Fruit fly (Drosophila melanogaster) whole organism, prepupa: ENCODE results near the gene CG14546.

Experiments used
- CG10631 ChIP-seq: fragments of 200-800 bp; sonication (Bioruptor generic); optimal IDR thresholded peaks from 2 replicates; lab custom pipeline; 2016; ENCODE audit warnings: missing biosample characterization, missing genetic modification characterization
- CG10669 ChIP-seq: fragments of 200-800 bp; sonication (Bioruptor generic); optimal IDR thresholded peaks from 3 replicates; lab custom pipeline; 2018; ENCODE audit warnings: missing biosample characterization, mild to moderate bottlenecking, missing genetic modification characterization, moderate library complexity
- CG11902 ChIP-seq: fragments of 200-800 bp; sonication (Bioruptor generic); optimal IDR thresholded peaks from 3 replicates; lab custom pipeline; 2016; ENCODE audit warnings: missing biosample characterization, missing genetic modification characterization
- CG34406 ChIP-seq: fragments of 200-800 bp; sonication (Bioruptor generic); optimal IDR thresholded peaks from 3 replicates; lab custom pipeline; 2016; ENCODE audit warnings: missing biosample characterization, missing genetic modification characterization
- CG6276 ChIP-seq: fragments of 200-800 bp; sonication (Bioruptor generic); optimal IDR thresholded peaks from 2 replicates; lab custom pipeline; 2017; ENCODE audit warnings: missing biosample characterization, mild to moderate bottlenecking, missing genetic modification characterization
- CG6792 ChIP-seq: fragments of 200-800 bp; sonication (Bioruptor generic); optimal IDR thresholded peaks from 3 replicates; lab custom pipeline; 2016; ENCODE audit warnings: missing biosample characterization, missing genetic modification characterization
- CG6854 ChIP-seq: fragments of 200-800 bp; sonication (Bioruptor generic); optimal IDR thresholded peaks from 2 replicates; lab custom pipeline; 2017; ENCODE audit warnings: missing biosample characterization, mild to moderate bottlenecking, missing genetic modification characterization
- CG8119 ChIP-seq: fragments of 200-800 bp; sonication (Bioruptor generic); IDR thresholded peaks from 3 replicates; pipeline ENCODE4 v1.3.6; 2022; ENCODE audit warnings: missing biosample characterization, missing genetic modification characterization
- CG8632 ChIP-seq: fragments of 200-800 bp; sonication (Bioruptor generic); optimal IDR thresholded peaks from 3 replicates; lab custom pipeline; 2016; ENCODE audit warnings: missing biosample characterization, missing genetic modification characterization
- Eip78C ChIP-seq: fragments of 200-800 bp; sonication (Bioruptor generic); peaks from one replicate; lab custom pipeline; 2016; ENCODE audit warnings: missing biosample characterization, missing genetic modification characterization
- Eip93F ChIP-seq: fragments of 200-800 bp; sonication (Bioruptor generic); optimal IDR thresholded peaks from 2 replicates; lab custom pipeline; 2016; ENCODE audit warnings: missing biosample characterization, mild to moderate bottlenecking, missing genetic modification characterization
- Ets21C ChIP-seq: fragments of 200-800 bp; sonication (Bioruptor generic); optimal IDR thresholded peaks from 3 replicates; lab custom pipeline; 2016; ENCODE audit warnings: missing biosample characterization, missing genetic modification characterization
- Hr38 ChIP-seq: sonication (Bioruptor generic); optimal IDR thresholded peaks from 2 replicates; lab custom pipeline; 2016; ENCODE audit warnings: missing biosample characterization, missing genetic modification characterization
- Hr4 ChIP-seq: fragments of 200-800 bp; sonication (Bioruptor generic); optimal IDR thresholded peaks from 3 replicates; lab custom pipeline; 2016; ENCODE audit warnings: missing biosample characterization, missing genetic modification characterization
- Sox14 ChIP-seq: fragments of 200-800 bp; sonication (Bioruptor generic); optimal IDR thresholded peaks from 3 replicates; lab custom pipeline; 2016; ENCODE audit warnings: missing biosample characterization, missing genetic modification characterization
- achi ChIP-seq: fragments of 200-800 bp; sonication (Bioruptor generic); optimal IDR thresholded peaks from 3 replicates; lab custom pipeline; 2016; ENCODE audit warnings: missing biosample characterization, missing genetic modification characterization
- cyc ChIP-seq: fragments of 200-800 bp; sonication (Bioruptor generic); optimal IDR thresholded peaks from 3 replicates; lab custom pipeline; 2016; ENCODE audit warnings: missing biosample characterization, missing genetic modification characterization
- dsx ChIP-seq: fragments of 200-800 bp; optimal IDR thresholded peaks from 3 replicates; lab custom pipeline; 2019; ENCODE audit warnings: missing biosample characterization, mild to moderate bottlenecking, missing genetic modification characterization, moderate library complexity; ENCODE audit not compliant: poor library complexity, severe bottlenecking
- esn ChIP-seq: fragments of 200-800 bp; sonication (Bioruptor generic); optimal IDR thresholded peaks from 2 replicates; lab custom pipeline; 2016; ENCODE audit warnings: missing biosample characterization, mild to moderate bottlenecking, missing genetic modification characterization, moderate library complexity
- net ChIP-seq: fragments of 200-800 bp; sonication (Bioruptor generic); optimal IDR thresholded peaks from 3 replicates; lab custom pipeline; 2016; ENCODE audit warnings: missing biosample characterization, missing genetic modification characterization
- pdm3 ChIP-seq: fragments of 200-800 bp; sonication (Bioruptor generic); optimal IDR thresholded peaks from 3 replicates; lab custom pipeline; 2016; ENCODE audit warnings: missing biosample characterization, missing genetic modification characterization
- salr ChIP-seq, 2 experiments: fragments of 200-800 bp; sonication (Bioruptor generic); optimal IDR thresholded peaks; 3 replicates each; lab custom pipeline; 2016 to 2018; ENCODE audit warnings: missing biosample characterization in 2 of 2, missing genetic modification characterization in 2 of 2, mild to moderate bottlenecking in 1 of 2
- ss ChIP-seq, 2 experiments: fragments of 200-800 bp; sonication (Bioruptor generic); optimal IDR thresholded peaks; 2 replicates in 1 of 2; 3 replicates in 1 of 2; lab custom pipeline; 2017 to 2018; ENCODE audit warnings: mild to moderate bottlenecking in 2 of 2, missing biosample characterization in 2 of 2, missing genetic modification characterization in 2 of 2, moderate library complexity in 1 of 2
- svp ChIP-seq: fragments of 200-800 bp; sonication (Bioruptor generic); peaks from one replicate; lab custom pipeline; 2016; ENCODE audit warnings: missing biosample characterization, missing genetic modification characterization
- topi ChIP-seq: fragments of 200-800 bp; sonication (Bioruptor generic); optimal IDR thresholded peaks from 3 replicates; lab custom pipeline; 2016; ENCODE audit warnings: missing biosample characterization, missing genetic modification characterization

Gene CG14546

DNA sequence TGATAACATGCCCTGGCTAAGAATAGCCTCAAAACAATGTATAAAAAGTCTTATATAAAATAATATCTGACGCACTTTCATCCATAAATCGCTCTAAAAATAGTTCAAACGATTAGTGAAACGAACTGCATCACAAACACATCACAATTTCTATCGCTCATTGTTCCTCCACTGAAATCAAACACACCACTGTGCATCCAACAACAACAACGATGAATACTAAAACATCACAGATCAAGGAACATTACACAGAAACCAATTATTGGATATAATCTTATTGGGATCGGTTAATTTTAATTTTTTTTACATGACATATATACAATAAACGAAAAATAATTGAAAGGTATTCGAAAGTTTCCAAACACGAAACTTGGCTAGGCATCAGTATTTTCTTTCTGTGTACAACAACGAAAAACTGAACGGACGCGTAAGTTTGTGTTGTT lies 43.1 kb downstream of the CG14546 start (continued):
- TF ChIP-seq CG11902 = no peak
- no peak for TF ChIP-seq Ets21C (GFP tag; lab: Kevin White, UChicago)
- peak in 1 of 2 experiments; percentile 65 for TF ChIP-seq salr (GFP tag; optimal IDR thresholded peaks at IDR 0.05; lab: Kevin White, UChicago)
- peak; percentile 44 for TF ChIP-seq Sox14 (GFP tag; lab: Kevin White, UChicago)
- peak; percentile 20 for TF ChIP-seq CG10669 (GFP tag; lab: Kevin White, UChicago)
- no peak for TF ChIP-seq CG10631 (GFP tag; lab: Kevin White, UChicago)
- TF ChIP-seq dsx = peak; percentile 11
- no peak for TF ChIP-seq ss (GFP tag; optimal IDR thresholded peaks at IDR 0.05; lab: Kevin White, UChicago)
- TF ChIP-seq Hr38 (GFP tag; lab: Kevin White, UChicago) = no peak
- no peak for TF ChIP-seq CG6854 (GFP tag; lab: Kevin White, UChicago)
- peak; percentile 3 for TF ChIP-seq cyc (GFP tag; lab: Kevin White, UChicago)
- peak; percentile 62 for TF ChIP-seq CG6276 (GFP tag; lab: Kevin White, UChicago)
- TF ChIP-seq CG34406 (GFP tag; lab: Kevin White, UChicago) = no peak
- no peak for TF ChIP-seq CG6792 (GFP tag; lab: Kevin White, UChicago)

DNA sequence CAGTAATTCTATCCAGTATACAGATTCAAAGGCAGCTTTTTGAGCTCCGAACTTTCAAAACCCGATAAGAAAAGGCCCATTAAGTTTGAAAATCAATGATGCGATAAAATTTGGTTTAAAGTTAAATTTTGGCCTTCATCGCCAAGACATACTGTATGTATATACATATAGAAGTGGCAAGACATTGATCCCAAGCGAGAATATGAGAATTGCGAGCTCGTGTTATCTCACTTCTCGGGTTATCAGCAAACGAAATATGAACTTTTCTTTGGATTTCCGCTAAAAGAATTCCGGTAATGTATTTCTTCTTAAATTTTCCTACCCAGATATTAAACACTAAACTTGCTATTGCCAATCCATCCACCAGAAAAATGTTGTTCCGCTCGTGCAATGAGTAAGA lies 45.4 kb downstream of the CG14546 start:
- TF ChIP-seq Eip78C (GFP tag; lab: Kevin White, UChicago) = peak; percentile 31
- TF ChIP-seq Hr4 (GFP tag; lab: Kevin White, UChicago) = peak; percentile 13
- TF ChIP-seq net (GFP tag; lab: Kevin White, UChicago) = no peak
- peak; percentile 22 for TF ChIP-seq pdm3
- no peak for TF ChIP-seq CG6792 (GFP tag; lab: Kevin White, UChicago)
- TF ChIP-seq CG8119 (GFP tag; lab: Robert Waterston, UW) = peak; percentile 43; the same call in 1 of the 3 replicates
- peak; percentile 93 for TF ChIP-seq svp (GFP tag; lab: Kevin White, UChicago)
- TF ChIP-seq topi = no peak

DNA sequence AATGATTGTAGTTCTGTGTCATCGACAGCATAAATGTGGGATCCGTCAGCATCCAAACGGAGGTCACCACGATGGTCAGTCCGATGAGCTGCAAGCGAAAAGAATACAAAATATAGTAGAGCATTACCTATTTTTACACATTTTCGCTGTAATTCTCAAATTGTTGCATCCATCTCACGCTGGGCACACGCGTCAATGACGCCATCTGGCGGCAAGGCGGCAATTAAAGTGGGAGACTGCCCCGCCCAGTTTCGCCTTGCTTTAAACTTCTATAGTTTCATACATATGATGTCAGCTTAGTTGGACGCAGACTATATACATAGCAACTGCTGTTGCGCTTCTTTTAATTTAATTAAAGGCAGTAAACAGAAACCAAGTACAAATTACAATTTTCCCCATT lies 45.8 kb downstream of the CG14546 start:
- no peak for TF ChIP-seq svp (GFP tag; lab: Kevin White, UChicago)
- TF ChIP-seq Eip78C (GFP tag; lab: Kevin White, UChicago) = no peak
- no peak for TF ChIP-seq CG6854 (GFP tag; lab: Kevin White, UChicago)
- no peak for TF ChIP-seq esn
- TF ChIP-seq achi = no peak
- no peak for TF ChIP-seq Eip93F (GFP tag; lab: Kevin White, UChicago)
- TF ChIP-seq ss (GFP tag; optimal IDR thresholded peaks at IDR 0.05; lab: Kevin White, UChicago) = no peak
- no peak for TF ChIP-seq CG8632 (GFP tag; lab: Kevin White, UChicago)
